Worm (Caenorhabditis elegans) whole organism, L3 larva: Measurements from ENCODE around the gene gcy-1.

Source experiments
- R02D3.7 ChIP-seq: fragments of 150-350 bp; optimal IDR thresholded peaks from 2 replicates; lab custom pipeline; 2014; ENCODE audit warnings: missing biosample characterization, missing genetic modification characterization
- ZK546.5 ChIP-seq: sonication (generic microtip); optimal IDR thresholded peaks from 2 replicates; lab custom pipeline; 2017; ENCODE audit warnings: missing biosample characterization, missing genetic modification characterization
- aly-2 ChIP-seq: fragments of 150-350 bp; optimal IDR thresholded peaks from 2 replicates; lab custom pipeline; 2014; ENCODE audit warnings: missing biosample characterization, missing genetic modification characterization
- ama-1 ChIP-seq: fragments of 150-350 bp; optimal IDR thresholded peaks from 2 replicates; lab custom pipeline; 2018
- ceh-16 ChIP-seq: sonication (generic microtip); optimal IDR thresholded peaks from 2 replicates; lab custom pipeline; 2017; ENCODE audit warnings: missing biosample characterization, missing genetic modification characterization
- ceh-28 ChIP-seq: fragments of 150-350 bp; optimal IDR thresholded peaks from 2 replicates; lab custom pipeline; 2014; ENCODE audit warnings: missing biosample characterization, missing genetic modification reagents, missing genetic modification characterization
- ceh-82 ChIP-seq: fragments of 150-350 bp; optimal IDR thresholded peaks from 2 replicates; lab custom pipeline; 2014; ENCODE audit warnings: missing biosample characterization, missing genetic modification characterization
- daf-12 ChIP-seq: fragments of 150-350 bp; optimal IDR thresholded peaks from 2 replicates; lab custom pipeline; 2014; ENCODE audit warnings: missing biosample characterization, missing genetic modification reagents, missing genetic modification characterization
- egl-27 ChIP-seq: sonication (generic microtip); optimal IDR thresholded peaks from 4 replicates; lab custom pipeline; 2017; ENCODE audit warnings: missing biosample characterization, missing genetic modification reagents, missing genetic modification characterization
- egl-5 ChIP-seq: fragments of 150-350 bp; optimal IDR thresholded peaks from 2 replicates; lab custom pipeline; 2017; ENCODE audit warnings: missing biosample characterization, missing genetic modification reagents, missing genetic modification characterization, inconsistent platforms
- elt-1 ChIP-seq: fragments of 150-350 bp; optimal IDR thresholded peaks from 2 replicates; lab custom pipeline; 2014; ENCODE audit warnings: missing biosample characterization, missing genetic modification characterization
- elt-2 ChIP-seq: sonication (generic microtip); optimal IDR thresholded peaks from 2 replicates; lab custom pipeline; 2016; ENCODE audit warnings: missing genetic modification reagents, mild to moderate bottlenecking, missing genetic modification characterization, missing compliant biosample characterization
- elt-3 ChIP-seq, 3 experiments: fragments of 150-350 bp in 1 of 3; sonication (generic microtip) in 2 of 3; optimal IDR thresholded peaks; 2 replicates in 2 of 3; 4 replicates in 1 of 3; lab custom pipeline; 2014 to 2017; ENCODE audit warnings: missing biosample characterization in 3 of 3, missing genetic modification characterization in 3 of 3
- eor-1 ChIP-seq, 2 experiments: fragments of 150-350 bp; optimal IDR thresholded peaks; 2 replicates each; lab custom pipeline; 2014 to 2018; ENCODE audit warnings: missing biosample characterization in 2 of 2, missing genetic modification characterization in 2 of 2
- fkh-10 ChIP-seq: sonication (generic microtip); optimal IDR thresholded peaks from 2 replicates; lab custom pipeline; 2017; ENCODE audit warnings: missing biosample characterization, missing genetic modification reagents, missing genetic modification characterization
- mdl-1 ChIP-seq: fragments of 150-350 bp; optimal IDR thresholded peaks from 2 replicates; lab custom pipeline; 2014; ENCODE audit warnings: missing biosample characterization, missing genetic modification characterization
- nhr-11 ChIP-seq: fragments of 150-350 bp; optimal IDR thresholded peaks from 2 replicates; lab custom pipeline; 2014; ENCODE audit warnings: missing biosample characterization, missing genetic modification characterization
- nhr-12 ChIP-seq: fragments of 150-350 bp; optimal IDR thresholded peaks from 2 replicates; lab custom pipeline; 2014; ENCODE audit warnings: missing biosample characterization, missing genetic modification characterization
- nhr-237 ChIP-seq: fragments of 150-350 bp; optimal IDR thresholded peaks from 2 replicates; lab custom pipeline; 2014; ENCODE audit warnings: missing biosample characterization, missing genetic modification characterization
- nhr-25 ChIP-seq: sonication (generic microtip); optimal IDR thresholded peaks from 2 replicates; lab custom pipeline; 2017; ENCODE audit warnings: missing biosample characterization, missing genetic modification characterization
- nhr-28 ChIP-seq: fragments of 150-350 bp; optimal IDR thresholded peaks from 2 replicates; lab custom pipeline; 2014; ENCODE audit warnings: missing biosample characterization, missing genetic modification characterization
- nhr-67 ChIP-seq: fragments of 150-350 bp; optimal IDR thresholded peaks from 2 replicates; lab custom pipeline; 2014; ENCODE audit warnings: missing biosample characterization, missing genetic modification characterization
- nhr-76 ChIP-seq: fragments of 150-350 bp; sonication (generic microtip); optimal IDR thresholded peaks from 5 replicates; lab custom pipeline; 2014; ENCODE audit warnings: missing biosample characterization, missing genetic modification characterization
- nhr-77 ChIP-seq: fragments of 150-350 bp; optimal IDR thresholded peaks from 2 replicates; lab custom pipeline; 2014; ENCODE audit warnings: missing biosample characterization, missing genetic modification characterization
- pha-4 ChIP-seq: fragments of 150-350 bp; optimal IDR thresholded peaks from 2 replicates; lab custom pipeline; 2014; ENCODE audit warnings: missing biosample characterization, missing genetic modification reagents, missing genetic modification characterization
- pqm-1 ChIP-seq: fragments of 150-350 bp; optimal IDR thresholded peaks from 2 replicates; lab custom pipeline; 2017; ENCODE audit warnings: missing biosample characterization, missing genetic modification characterization, inconsistent platforms
- sea-2 ChIP-seq: fragments of 150-350 bp; sonication (generic microtip); optimal IDR thresholded peaks from 4 replicates; lab custom pipeline; 2014; ENCODE audit warnings: missing biosample characterization, missing genetic modification reagents, missing genetic modification characterization
- unc-39 ChIP-seq: sonication (generic microtip); optimal IDR thresholded peaks from 4 replicates; lab custom pipeline; 2017; ENCODE audit warnings: missing biosample characterization, missing genetic modification characterization
- unc-62 ChIP-seq: fragments of 150-350 bp; sonication (generic microtip); optimal IDR thresholded peaks from 4 replicates; lab custom pipeline; 2014; ENCODE audit warnings: missing biosample characterization, missing genetic modification reagents, missing genetic modification characterization
- zag-1 ChIP-seq: fragments of 150-350 bp; optimal IDR thresholded peaks from 2 replicates; lab custom pipeline; 2014; ENCODE audit warnings: missing biosample characterization, missing genetic modification characterization
- ztf-11 ChIP-seq: fragments of 150-350 bp; optimal IDR thresholded peaks from 2 replicates; lab custom pipeline; 2014; ENCODE audit warnings: missing biosample characterization, missing genetic modification characterization
- ztf-4 ChIP-seq: fragments of 150-350 bp; optimal IDR thresholded peaks from 2 replicates; lab custom pipeline; 2014; ENCODE audit warnings: missing biosample characterization, missing genetic modification characterization

The gcy-1 gene

DNA sequence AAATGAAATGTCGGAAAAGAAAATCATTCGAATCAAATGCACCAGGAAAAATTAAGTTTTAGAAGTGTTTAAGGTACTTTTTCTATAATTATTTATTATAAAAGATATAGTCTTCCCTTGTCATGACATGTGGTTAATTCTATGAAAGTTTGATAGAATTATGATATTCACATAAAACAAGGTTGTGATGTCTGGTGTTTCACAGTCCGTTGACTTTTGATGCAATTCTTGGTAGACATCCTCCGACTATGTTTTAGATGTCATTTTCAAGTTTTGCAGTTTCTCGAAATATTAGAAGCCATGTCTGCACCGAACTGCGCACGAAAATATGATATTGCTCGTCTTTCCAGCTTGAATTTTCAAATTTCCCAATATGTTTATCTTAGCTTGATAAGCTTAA, 27.6 kb upstream of the gcy-1 start, which contains the start of gene sra-7:
TSS of gene sra-7 (plus strand) at position 301 of the 400 bp plus-strand sequence.
- no peak for TF ChIP-seq pha-4 (tag; lab: Kevin White, UChicago)
- no peak for TF ChIP-seq nhr-11
- no peak for TF ChIP-seq ceh-16 (tag; lab: Kevin White, UChicago)
- TF ChIP-seq nhr-67 (tag; lab: Kevin White, UChicago), result no peak
- no peak for TF ChIP-seq nhr-12 (tag; lab: Kevin White, UChicago)
- no peak for TF ChIP-seq mdl-1 (tag; lab: Kevin White, UChicago)
- no peak for TF ChIP-seq zag-1
- no peak for TF ChIP-seq ama-1 (lab: Kevin White, UChicago)
- no peak for TF ChIP-seq nhr-76 (tag; lab: Kevin White, UChicago)
- no peak for TF ChIP-seq nhr-28 (tag; lab: Kevin White, UChicago)
- TF ChIP-seq aly-2 (tag; lab: Kevin White, UChicago), result no peak
- TF ChIP-seq fkh-10 (GFP tag; lab: Kevin White, UChicago), result no peak
- no peak for TF ChIP-seq nhr-237 (tag; lab: Kevin White, UChicago)

- TF ChIP-seq aly-2 (tag; lab: Kevin White, UChicago) (no peak), daf-12 (tag; lab: Kevin White, UChicago) (no peak), nhr-28 (tag; lab: Kevin White, UChicago) (no peak), pha-4 (tag; lab: Kevin White, UChicago) (no peak), sea-2 (GFP tag; lab: Kevin White, UChicago) (no peak), mdl-1 (tag; lab: Kevin White, UChicago) (no peak), ztf-11 (tag; lab: Kevin White, UChicago) (no peak), unc-62 (no peak), elt-1 (tag; lab: Kevin White, UChicago) (no peak)
- TF ChIP-seq, all 47 proteins: peak for 0
Observed at ce11 chrII:9542785-9543184, 26.0 kb upstream of the gcy-1 start, which contains the start of gene sra-4. TSS of gene sra-4 (minus strand) at chrII:9542885.

ce11 chrII:9540723-9541122, 24.0 kb upstream of the gcy-1 start, which contains the start of gene sra-3:
TSS of gene sra-3 (minus strand) at chrII:9540823.
- TF ChIP-seq ceh-16 (tag; lab: Kevin White, UChicago) (no peak), nhr-237 (tag; lab: Kevin White, UChicago) (no peak), elt-3 (tag; optimal IDR thresholded peaks at IDR 0.05; lab: Kevin White, UChicago) (no peak), sea-2 (GFP tag; lab: Kevin White, UChicago) (no peak), ceh-28 (tag; lab: Kevin White, UChicago) (no peak), egl-27 (tag; lab: Kevin White, UChicago) (no peak), fkh-10 (GFP tag; lab: Kevin White, UChicago) (no peak), elt-1 (tag; lab: Kevin White, UChicago) (no peak), nhr-25 (tag; lab: Kevin White, UChicago) (no peak), unc-62 (no peak), zag-1 (no peak), ZK546.5 (tag; lab: Kevin White, UChicago) (no peak), eor-1 (tag; optimal IDR thresholded peaks at IDR 0.05; lab: Kevin White, UChicago) (no peak), ceh-82 (tag; lab: Kevin White, UChicago) (no peak)

DNA sequence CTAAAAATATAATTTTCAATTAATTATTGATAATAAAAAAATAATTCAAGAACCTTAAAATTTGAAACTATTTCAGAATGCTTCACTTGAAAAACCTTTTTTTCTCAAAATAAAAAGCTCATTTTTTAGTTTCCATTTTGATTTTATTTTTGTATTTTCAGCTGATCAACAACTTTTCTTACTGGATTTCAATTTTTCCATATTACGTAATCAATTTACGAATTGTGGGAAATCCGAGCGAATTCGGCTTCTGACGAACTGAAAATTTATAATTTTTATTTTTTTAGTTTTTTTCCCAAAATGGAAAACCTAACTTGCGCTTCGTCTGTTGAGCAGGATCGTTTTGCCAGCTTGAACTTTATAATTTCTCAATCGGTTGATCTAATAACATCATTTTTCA, 20.7 kb upstream of the gcy-1 start, which contains the start of gene sra-8:
TSS of gene sra-8 (plus strand) at position 301 of the 400 bp plus-strand sequence.
- TF ChIP-seq ceh-28 (tag; lab: Kevin White, UChicago) (no peak), nhr-77 (no peak), zag-1 (no peak)

DNA sequence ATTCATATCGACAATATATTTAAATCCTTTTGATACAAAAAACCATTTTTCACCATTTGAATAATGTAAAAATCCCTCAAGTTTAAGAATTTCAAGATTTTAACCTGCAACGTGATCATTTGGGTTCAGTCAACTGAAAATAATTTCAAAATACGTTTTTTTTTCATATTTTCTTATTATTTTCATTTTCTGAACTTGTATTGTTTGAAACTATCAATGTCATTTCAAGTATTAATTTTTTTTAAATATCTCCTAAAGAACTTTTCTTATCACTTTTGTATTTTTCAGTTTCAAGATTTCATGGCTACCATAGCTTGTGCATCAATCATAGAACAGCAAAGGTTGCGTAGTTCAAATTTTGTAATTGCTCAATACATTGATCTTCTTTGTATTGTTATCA, 15.3 kb upstream of the gcy-1 start, which contains the start of gene sra-9:
TSS of gene sra-9 (plus strand) at position 301 of the 400 bp plus-strand sequence.
- no peak for TF ChIP-seq pqm-1 (tag; lab: Kevin White, UChicago)
- TF ChIP-seq elt-2 (tag; lab: Kevin White, UChicago), result no peak
- no peak for TF ChIP-seq unc-39 (tag; lab: Kevin White, UChicago)
- no peak for TF ChIP-seq nhr-25 (tag; lab: Kevin White, UChicago)
- no peak for TF ChIP-seq elt-1 (tag; lab: Kevin White, UChicago)
- no peak for TF ChIP-seq nhr-28 (tag; lab: Kevin White, UChicago)
- no peak for TF ChIP-seq ztf-4
- TF ChIP-seq zag-1, result no peak
- no peak for TF ChIP-seq ceh-82 (tag; lab: Kevin White, UChicago)
- TF ChIP-seq R02D3.7, result no peak
- no peak for TF ChIP-seq fkh-10 (GFP tag; lab: Kevin White, UChicago)
- TF ChIP-seq egl-5 (tag; lab: Kevin White, UChicago), result no peak
- no peak for TF ChIP-seq nhr-237 (tag; lab: Kevin White, UChicago)
- no peak for TF ChIP-seq ceh-28 (tag; lab: Kevin White, UChicago)
- TF ChIP-seq nhr-11, result no peak
- TF ChIP-seq pha-4 (tag; lab: Kevin White, UChicago), result no peak
